Worm (Caenorhabditis elegans): ENCODE results near the gene T13C2.3.

The T13C2.3 gene

ce11 chrII:6828073-6828900, 39.2 kb downstream of the T13C2.3 start:
- peak; percentile 72 for TF ChIP-seq ceh-31 (tag; optimal IDR thresholded peaks at IDR 0.05)
- peak; percentile 53 for TF ChIP-seq ceh-34 (tag; optimal IDR thresholded peaks at IDR 0.05)
- TF ChIP-seq npax-4 (tag; optimal IDR thresholded peaks at IDR 0.05) = no peak
- peak; percentile 19 for TF ChIP-seq ceh-2 (tag; optimal IDR thresholded peaks at IDR 0.05)
- TF ChIP-seq unc-3 (GFP tag; conservative IDR thresholded peaks at IDR 0.05) = no peak
- no peak for TF ChIP-seq unc-3 (tag; optimal IDR thresholded peaks at IDR 0.05)
- no peak for TF ChIP-seq ceh-18 (tag; optimal IDR thresholded peaks at IDR 0.05)
- TF ChIP-seq F13H6.1 (tag; optimal IDR thresholded peaks at IDR 0.05) = no peak
- peak; percentile 10 for TF ChIP-seq syd-9 (tag; optimal IDR thresholded peaks at IDR 0.05)
- TF ChIP-seq ztf-16 (tag; optimal IDR thresholded peaks at IDR 0.05) = no peak
- TF ChIP-seq sox-2 (GFP tag; IDR thresholded peaks at IDR 0.05) = no peak
- TF ChIP-seq zip-5 (tag; optimal IDR thresholded peaks at IDR 0.05) = no peak
- no peak for TF ChIP-seq T23F11.4 (GFP tag; optimal IDR thresholded peaks at IDR 0.05)
- TF ChIP-seq C08G9.2 (tag; optimal IDR thresholded peaks at IDR 0.05) = no peak
- peak; percentile 9 for TF ChIP-seq ceh-19 (GFP tag; optimal IDR thresholded peaks at IDR 0.05)
- no peak for TF ChIP-seq pat-9 (tag; optimal IDR thresholded peaks at IDR 0.05)
- no peak for TF ChIP-seq ceh-45 (GFP tag; IDR thresholded peaks at IDR 0.05)
- TF ChIP-seq unc-42 (tag; optimal IDR thresholded peaks at IDR 0.05) = peak; percentile 91
- TF ChIP-seq dmd-4 (tag; optimal IDR thresholded peaks at IDR 0.05; ENCODE audit: borderline replicate concordance) = peak; percentile 21
- no peak for TF ChIP-seq C38D4.7 (GFP tag; optimal IDR thresholded peaks at IDR 0.05)
- no peak for TF ChIP-seq unc-55 (GFP tag; optimal IDR thresholded peaks at IDR 0.05)
- TF ChIP-seq sdc-2 (tag; optimal IDR thresholded peaks at IDR 0.05) = no peak
- no peak for TF ChIP-seq ceh-22 (tag; optimal IDR thresholded peaks at IDR 0.05)

ce11 chrII:6829108-6829507, 40.1 kb downstream of the T13C2.3 start:
- peak; percentile 8 for TF ChIP-seq hlh-30 (tag; optimal IDR thresholded peaks at IDR 0.05; ENCODE audit: insufficient read depth)
- TF ChIP-seq K09A11.1 (tag; optimal IDR thresholded peaks at IDR 0.05; ENCODE audit: insufficient read depth) = no peak
- no peak for TF ChIP-seq K02D7.2 (tag; optimal IDR thresholded peaks at IDR 0.05)
- no peak for TF ChIP-seq sox-2 (GFP tag; IDR thresholded peaks at IDR 0.05)
- peak; percentile 17 for TF ChIP-seq rnt-1 (tag; optimal IDR thresholded peaks at IDR 0.05)
- TF ChIP-seq nfya-1 (tag; optimal IDR thresholded peaks at IDR 0.05) = peak; percentile 67
- TF ChIP-seq odd-2 (tag; optimal IDR thresholded peaks at IDR 0.05) = no peak
- TF ChIP-seq ttx-3 (tag; optimal IDR thresholded peaks at IDR 0.05) = no peak
- TF ChIP-seq npax-4 (tag; optimal IDR thresholded peaks at IDR 0.05) = no peak
- TF ChIP-seq fkh-10 (GFP tag; optimal IDR thresholded peaks at IDR 0.05) = no peak
- no peak for TF ChIP-seq hlh-13 (GFP tag; optimal IDR thresholded peaks at IDR 0.05)
- no peak for TF ChIP-seq pax-1 (tag; optimal IDR thresholded peaks at IDR 0.05)
- TF ChIP-seq tbx-2 (tag; optimal IDR thresholded peaks at IDR 0.05) = peak; percentile 30
- no peak for TF ChIP-seq ref-2 (tag; optimal IDR thresholded peaks at IDR 0.05)

ce11 chrII:6830012-6830411, 41.0 kb downstream of the T13C2.3 start:
- peak; percentile 32 for TF ChIP-seq elt-2 (tag; optimal IDR thresholded peaks at IDR 0.05)
- TF ChIP-seq unc-55 (GFP tag; optimal IDR thresholded peaks at IDR 0.05) = peak; percentile 28
- TF ChIP-seq lim-6 (tag; optimal IDR thresholded peaks at IDR 0.05) = no peak
- TF ChIP-seq K09A11.1 (tag; optimal IDR thresholded peaks at IDR 0.05; ENCODE audit: insufficient read depth) = no peak
